Worm (Caenorhabditis elegans) whole organism, L4 larva: ENCODE data around the gene fbxl-2.

Source experiments
- lin-13 ChIP-seq: fragments of 150-350 bp; optimal IDR thresholded peaks from 2 replicates; lab custom pipeline; 2014; ENCODE audit warnings: missing biosample characterization, missing genetic modification reagents, missing genetic modification characterization
- nhr-28 ChIP-seq: fragments of 150-350 bp; optimal IDR thresholded peaks from 2 replicates; lab custom pipeline; 2014; ENCODE audit warnings: missing biosample characterization, missing genetic modification characterization
- skn-1 ChIP-seq: fragments of 150-350 bp; optimal IDR thresholded peaks from 2 replicates; lab custom pipeline; 2014; ENCODE audit warnings: missing biosample characterization, missing genetic modification characterization
- zip-2 ChIP-seq: fragments of 150-350 bp; optimal IDR thresholded peaks from 2 replicates; lab custom pipeline; 2014; ENCODE audit warnings: missing biosample characterization, missing genetic modification characterization

DNA sequence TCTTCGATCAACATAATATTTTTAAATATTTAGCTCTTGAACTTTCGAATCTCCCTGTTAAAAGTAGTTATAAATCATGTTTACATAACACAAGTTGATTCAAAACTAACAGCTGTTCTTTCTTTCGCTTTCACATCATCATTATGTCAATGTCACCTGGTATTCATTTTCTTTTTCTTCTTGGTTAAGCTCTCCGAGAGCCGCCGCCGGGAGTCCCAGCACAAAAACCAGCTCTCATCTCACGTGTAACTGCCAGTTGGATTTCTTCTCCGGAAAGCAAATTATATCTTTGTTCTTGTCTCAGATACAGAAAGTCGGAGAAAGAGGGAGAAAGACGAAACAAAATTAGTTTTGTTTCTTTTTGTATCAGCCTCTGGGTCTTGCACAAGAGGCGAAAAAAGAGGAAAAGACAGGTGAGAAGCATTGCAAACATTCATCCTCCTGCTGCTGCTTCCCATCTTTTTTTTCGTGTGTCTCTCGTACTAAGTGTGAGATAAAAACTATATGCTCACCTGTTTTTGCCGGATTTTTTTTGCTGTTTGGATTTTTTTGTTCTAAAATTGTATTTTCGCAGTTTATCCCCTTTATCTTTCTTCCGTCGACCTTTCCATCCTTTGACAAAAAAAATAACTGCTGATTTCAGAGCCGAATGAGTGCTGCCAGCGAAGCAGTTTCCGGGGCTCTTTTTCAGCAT is 25.6 kb upstream of the fbxl-2 start, which contains the start of gene F17C8.3:
- no peak for TF ChIP-seq nhr-28
- no peak for TF ChIP-seq skn-1 (tag; lab: Kevin White, UChicago)
- no peak for TF ChIP-seq lin-13 (GFP tag; lab: Kevin White, UChicago)
- TF ChIP-seq zip-2, result no peak
